Worm (Caenorhabditis elegans): ENCODE data around the gene T19C9.8.

Gene T19C9.8

ce11 chrV:17208045-17208444, 30.9 kb upstream of the T19C9.8 start, which contains the start of gene Y68A4A.13:
TSS of gene Y68A4A.13 (minus strand) at chrV:17208145.
- TF ChIP-seq unc-130 (GFP tag; optimal IDR thresholded peaks at IDR 0.05) (no peak), nhr-179 (tag; optimal IDR thresholded peaks at IDR 0.05) (no peak), ztf-18 (tag; optimal IDR thresholded peaks at IDR 0.05) (no peak), zim-3 (tag; optimal IDR thresholded peaks at IDR 0.05) (no peak), nhr-120 (GFP tag; IDR thresholded peaks at IDR 0.05) (no peak), let-607 (tag; optimal IDR thresholded peaks at IDR 0.05) (no peak), rcor-1 (GFP tag; IDR thresholded peaks at IDR 0.05) (no peak), ccch-3 (GFP tag; optimal IDR thresholded peaks at IDR 0.05) (no peak), mel-28 (tag; optimal IDR thresholded peaks at IDR 0.05; ENCODE audit: borderline replicate concordance) (no peak), lsl-1 (GFP tag; optimal IDR thresholded peaks at IDR 0.05) (no peak), lin-35 (GFP tag; optimal IDR thresholded peaks at IDR 0.05) (no peak), gei-17 (GFP tag; optimal IDR thresholded peaks at IDR 0.05) (no peak), nhr-27 (tag; optimal IDR thresholded peaks at IDR 0.05) (no peak), ztf-28 (GFP tag; IDR thresholded peaks at IDR 0.05) (no peak), atf-7 (tag; optimal IDR thresholded peaks at IDR 0.05) (no peak), sdz-38 (tag; optimal IDR thresholded peaks at IDR 0.05) (no peak), madf-8 (GFP tag; conservative IDR thresholded peaks at IDR 0.05) (no peak)

DNA sequence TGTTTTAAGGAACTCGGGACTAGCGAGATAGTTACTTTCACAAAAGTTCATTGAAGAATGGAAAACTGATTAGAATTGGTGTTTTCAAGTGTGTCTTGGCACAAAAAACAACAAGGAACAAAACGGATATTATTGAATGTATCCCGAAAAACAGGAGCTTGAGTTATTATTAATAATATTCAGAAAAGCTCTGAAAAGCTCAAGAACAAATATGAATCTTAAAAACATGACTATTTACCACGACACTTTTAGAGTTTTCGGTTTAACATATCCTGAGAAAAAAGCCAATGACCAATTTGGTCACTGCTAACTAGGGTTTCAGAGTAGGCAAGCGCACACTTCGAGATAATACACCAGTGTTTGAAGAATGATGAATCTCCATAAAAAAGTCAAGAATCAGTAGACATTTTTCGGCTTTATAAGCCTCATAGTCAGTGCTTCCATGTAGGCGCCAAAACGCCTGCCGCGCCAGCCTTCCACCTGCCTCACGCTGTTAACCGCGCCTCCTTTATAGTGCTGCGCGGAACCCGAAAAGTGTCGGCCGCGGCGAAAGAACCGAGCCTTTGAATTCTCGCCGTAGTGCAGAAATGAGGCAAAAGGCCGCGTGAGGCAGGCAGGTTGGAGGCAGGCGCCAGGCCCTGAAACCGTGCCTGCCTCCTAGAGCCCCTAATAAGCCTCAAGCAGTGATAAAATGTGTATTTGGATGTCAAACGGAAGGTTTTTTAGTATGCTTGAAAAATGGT, 26.7 kb upstream of the T19C9.8 start, which contains the start of gene srh-236:
Gene srh-236, minus strand, starts transcription at position 51 of the 743 bp plus-strand sequence.
- TF ChIP-seq hmg-20 (GFP tag; IDR thresholded peaks at IDR 0.05) (no peak), B0019.2 (GFP tag; conservative IDR thresholded peaks at IDR 0.05) (no peak), Y95B8A.8 (GFP tag; IDR thresholded peaks at IDR 0.05) (no peak), egrh-3 (GFP tag; IDR thresholded peaks at IDR 0.05) (peak; percentile 45; the same call in 1 of the 2 replicates), snpc-4 (GFP tag; optimal IDR thresholded peaks at IDR 0.05) (no peak), snpc-4 (tag; optimal IDR thresholded peaks at IDR 0.05) (peak in 2 of 4 experiments; percentile 35), ceh-40 (GFP tag; IDR thresholded peaks at IDR 0.05) (no peak), ztf-3 (GFP tag; optimal IDR thresholded peaks at IDR 0.05) (no peak), mel-28 (tag; optimal IDR thresholded peaks at IDR 0.05; ENCODE audit: borderline replicate concordance) (no peak), rcor-1 (GFP tag; IDR thresholded peaks at IDR 0.05) (no peak), xnd-1 (tag; optimal IDR thresholded peaks at IDR 0.05) (no peak), F55B11.4 (tag; optimal IDR thresholded peaks at IDR 0.05; ENCODE audit: borderline replicate concordance, insufficient read depth) (no peak), nfyb-1 (GFP tag; IDR thresholded peaks at IDR 0.05) (no peak), ztf-28 (GFP tag; IDR thresholded peaks at IDR 0.05) (no peak), lin-40 (tag; optimal IDR thresholded peaks at IDR 0.05) (no peak), F37B4.10 (GFP tag; IDR thresholded peaks at IDR 0.05) (0 out of 2 replicates have a peak, but pooled peaks have one; percentile 54), snpc-3.4 (tag; optimal IDR thresholded peaks at IDR 0.05) (no peak), nfya-2 (GFP tag; IDR thresholded peaks at IDR 0.05) (no peak), atf-7 (tag; optimal IDR thresholded peaks at IDR 0.05) (no peak), cebp-2 (GFP tag; IDR thresholded peaks at IDR 0.05) (no peak), mxl-1 (tag; optimal IDR thresholded peaks at IDR 0.05) (no peak)

ce11 chrV:17212743-17213142, 26.2 kb upstream of the T19C9.8 start, which contains the start of gene srh-113:
TSS of gene srh-113 (plus strand) at chrV:17213043.
- TF ChIP-seq pha-4 (tag; optimal IDR thresholded peaks at IDR 0.05) (no peak), sea-2 (GFP tag; IDR thresholded peaks at IDR 0.05) (no peak), madf-8 (GFP tag; conservative IDR thresholded peaks at IDR 0.05) (no peak), aptf-2 (GFP tag; conservative IDR thresholded peaks at IDR 0.05) (no peak), egl-18 (GFP tag; IDR thresholded peaks at IDR 0.05) (no peak), ceh-58 (GFP tag; IDR thresholded peaks at IDR 0.05) (no peak), chd-7 (tag; optimal IDR thresholded peaks at IDR 0.05) (no peak), athp-1 (tag; optimal IDR thresholded peaks at IDR 0.05) (no peak), F55B11.4 (tag; optimal IDR thresholded peaks at IDR 0.05; ENCODE audit: borderline replicate concordance, insufficient read depth) (no peak), F10E7.11 (tag; optimal IDR thresholded peaks at IDR 0.05) (no peak), K11D2.4 (GFP tag; IDR thresholded peaks at IDR 0.05) (no peak), mcd-1 (GFP tag; IDR thresholded peaks at IDR 0.05) (no peak), egl-44 (GFP tag; IDR thresholded peaks at IDR 0.05) (no peak), B0035.1 (tag; optimal IDR thresholded peaks at IDR 0.05) (no peak), madf-6 (GFP tag; IDR thresholded peaks at IDR 0.05) (no peak)
